Worm (Caenorhabditis elegans) whole organism, L3 larva: Measurements from ENCODE around the gene degl-1.

Source experiments
- ZK546.5 ChIP-seq: sonication (generic microtip); optimal IDR thresholded peaks from 2 replicates; lab custom pipeline; 2017; ENCODE audit warnings: missing biosample characterization, missing genetic modification characterization
- aly-2 ChIP-seq: fragments of 150-350 bp; optimal IDR thresholded peaks from 2 replicates; lab custom pipeline; 2014; ENCODE audit warnings: missing biosample characterization, missing genetic modification characterization
- ama-1 ChIP-seq: fragments of 150-350 bp; optimal IDR thresholded peaks from 2 replicates; lab custom pipeline; 2018
- ceh-16 ChIP-seq: sonication (generic microtip); optimal IDR thresholded peaks from 2 replicates; lab custom pipeline; 2017; ENCODE audit warnings: missing biosample characterization, missing genetic modification characterization
- ceh-28 ChIP-seq: fragments of 150-350 bp; optimal IDR thresholded peaks from 2 replicates; lab custom pipeline; 2014; ENCODE audit warnings: missing biosample characterization, missing genetic modification reagents, missing genetic modification characterization
- ceh-82 ChIP-seq: fragments of 150-350 bp; optimal IDR thresholded peaks from 2 replicates; lab custom pipeline; 2014; ENCODE audit warnings: missing biosample characterization, missing genetic modification characterization
- ceh-9 ChIP-seq: sonication (generic microtip); optimal IDR thresholded peaks from 2 replicates; lab custom pipeline; 2018; ENCODE audit warnings: missing biosample characterization, missing genetic modification characterization
- daf-12 ChIP-seq: fragments of 150-350 bp; optimal IDR thresholded peaks from 2 replicates; lab custom pipeline; 2014; ENCODE audit warnings: missing biosample characterization, missing genetic modification reagents, missing genetic modification characterization
- egl-5 ChIP-seq: fragments of 150-350 bp; optimal IDR thresholded peaks from 2 replicates; lab custom pipeline; 2017; ENCODE audit warnings: missing biosample characterization, missing genetic modification reagents, missing genetic modification characterization, inconsistent platforms
- elt-1 ChIP-seq: fragments of 150-350 bp; optimal IDR thresholded peaks from 2 replicates; lab custom pipeline; 2014; ENCODE audit warnings: missing biosample characterization, missing genetic modification characterization
- elt-3 ChIP-seq, 3 experiments: fragments of 150-350 bp in 1 of 3; sonication (generic microtip) in 2 of 3; optimal IDR thresholded peaks; 2 replicates in 2 of 3; 4 replicates in 1 of 3; lab custom pipeline; 2014 to 2017; ENCODE audit warnings: missing biosample characterization in 3 of 3, missing genetic modification characterization in 3 of 3
- eor-1 ChIP-seq, 2 experiments: fragments of 150-350 bp; optimal IDR thresholded peaks; 2 replicates each; lab custom pipeline; 2014 to 2018; ENCODE audit warnings: missing biosample characterization in 2 of 2, missing genetic modification characterization in 2 of 2
- fkh-10 ChIP-seq: sonication (generic microtip); optimal IDR thresholded peaks from 2 replicates; lab custom pipeline; 2017; ENCODE audit warnings: missing biosample characterization, missing genetic modification reagents, missing genetic modification characterization
- hmg-11 ChIP-seq: sonication (generic microtip); optimal IDR thresholded peaks from 2 replicates; lab custom pipeline; 2016; ENCODE audit warnings: missing genetic modification characterization, missing compliant biosample characterization
- jun-1 ChIP-seq: fragments of 150-350 bp; optimal IDR thresholded peaks from 2 replicates; lab custom pipeline; 2014; ENCODE audit warnings: missing biosample characterization, missing genetic modification reagents, missing genetic modification characterization
- lin-15B ChIP-seq: fragments of 150-350 bp; optimal IDR thresholded peaks from 2 replicates; lab custom pipeline; 2014; ENCODE audit warnings: missing biosample characterization, missing genetic modification characterization
- lin-39 ChIP-seq: fragments of 150-350 bp; optimal IDR thresholded peaks from 2 replicates; lab custom pipeline; 2018; ENCODE audit warnings: missing biosample characterization, missing genetic modification reagents, missing genetic modification characterization
- mdl-1 ChIP-seq: fragments of 150-350 bp; optimal IDR thresholded peaks from 2 replicates; lab custom pipeline; 2014; ENCODE audit warnings: missing biosample characterization, missing genetic modification characterization
- mml-1 ChIP-seq: fragments of 150-350 bp; sonication (generic microtip); optimal IDR thresholded peaks from 3 replicates; lab custom pipeline; 2014; ENCODE audit warnings: missing biosample characterization, missing genetic modification characterization
- nfya-1 ChIP-seq: sonication (generic microtip); optimal IDR thresholded peaks from 2 replicates; lab custom pipeline; 2017; ENCODE audit warnings: missing genetic modification characterization, mild to moderate bottlenecking, missing compliant biosample characterization, antibody characterized with exemption, moderate library complexity; ENCODE audit not compliant: insufficient read depth
- nhr-11 ChIP-seq: fragments of 150-350 bp; optimal IDR thresholded peaks from 2 replicates; lab custom pipeline; 2014; ENCODE audit warnings: missing biosample characterization, missing genetic modification characterization
- nhr-23 ChIP-seq: fragments of 150-350 bp; optimal IDR thresholded peaks from 2 replicates; lab custom pipeline; 2014; ENCODE audit warnings: missing biosample characterization, missing genetic modification reagents, missing genetic modification characterization
- nhr-25 ChIP-seq: sonication (generic microtip); optimal IDR thresholded peaks from 2 replicates; lab custom pipeline; 2017; ENCODE audit warnings: missing biosample characterization, missing genetic modification characterization
- nhr-28 ChIP-seq: fragments of 150-350 bp; optimal IDR thresholded peaks from 2 replicates; lab custom pipeline; 2014; ENCODE audit warnings: missing biosample characterization, missing genetic modification characterization
- nhr-43 ChIP-seq: sonication (generic microtip); optimal IDR thresholded peaks from 2 replicates; lab custom pipeline; 2016; ENCODE audit warnings: mild to moderate bottlenecking, missing genetic modification characterization, missing compliant biosample characterization; ENCODE audit not compliant: poor library complexity, severe bottlenecking
- nhr-67 ChIP-seq: fragments of 150-350 bp; optimal IDR thresholded peaks from 2 replicates; lab custom pipeline; 2014; ENCODE audit warnings: missing biosample characterization, missing genetic modification characterization
- nhr-76 ChIP-seq: fragments of 150-350 bp; sonication (generic microtip); optimal IDR thresholded peaks from 5 replicates; lab custom pipeline; 2014; ENCODE audit warnings: missing biosample characterization, missing genetic modification characterization
- nhr-77 ChIP-seq: fragments of 150-350 bp; optimal IDR thresholded peaks from 2 replicates; lab custom pipeline; 2014; ENCODE audit warnings: missing biosample characterization, missing genetic modification characterization
- pha-4 ChIP-seq: fragments of 150-350 bp; optimal IDR thresholded peaks from 2 replicates; lab custom pipeline; 2014; ENCODE audit warnings: missing biosample characterization, missing genetic modification reagents, missing genetic modification characterization
- pqm-1 ChIP-seq: fragments of 150-350 bp; optimal IDR thresholded peaks from 2 replicates; lab custom pipeline; 2017; ENCODE audit warnings: missing biosample characterization, missing genetic modification characterization, inconsistent platforms
- sea-2 ChIP-seq: fragments of 150-350 bp; sonication (generic microtip); optimal IDR thresholded peaks from 4 replicates; lab custom pipeline; 2014; ENCODE audit warnings: missing biosample characterization, missing genetic modification reagents, missing genetic modification characterization
- skn-1 ChIP-seq: fragments of 150-350 bp; optimal IDR thresholded peaks from 2 replicates; lab custom pipeline; 2014; ENCODE audit warnings: missing biosample characterization, missing genetic modification characterization
- tbx-2 ChIP-seq: sonication (generic microtip); optimal IDR thresholded peaks from 2 replicates; lab custom pipeline; 2016; ENCODE audit warnings: mild to moderate bottlenecking, missing genetic modification characterization, missing compliant biosample characterization
- unc-62 ChIP-seq: fragments of 150-350 bp; sonication (generic microtip); optimal IDR thresholded peaks from 4 replicates; lab custom pipeline; 2014; ENCODE audit warnings: missing biosample characterization, missing genetic modification reagents, missing genetic modification characterization
- zag-1 ChIP-seq: fragments of 150-350 bp; optimal IDR thresholded peaks from 2 replicates; lab custom pipeline; 2014; ENCODE audit warnings: missing biosample characterization, missing genetic modification characterization
- ztf-11 ChIP-seq: fragments of 150-350 bp; optimal IDR thresholded peaks from 2 replicates; lab custom pipeline; 2014; ENCODE audit warnings: missing biosample characterization, missing genetic modification characterization
- ztf-4 ChIP-seq: fragments of 150-350 bp; optimal IDR thresholded peaks from 2 replicates; lab custom pipeline; 2014; ENCODE audit warnings: missing biosample characterization, missing genetic modification characterization

The degl-1 gene

ce11 chrIV:14771325-14771724, at the start of gene degl-1:
Gene degl-1, minus strand, starts transcription at chrIV:14771425.
- TF ChIP-seq nhr-43 (no peak), jun-1 (tag; lab: Kevin White, UChicago) (no peak), lin-15B (no peak), elt-1 (tag; lab: Kevin White, UChicago) (no peak), pha-4 (no peak), hmg-11 (no peak), tbx-2 (tag; lab: Kevin White, UChicago) (no peak), ceh-9 (no peak), nhr-25 (tag; lab: Kevin White, UChicago) (no peak), fkh-10 (GFP tag; lab: Kevin White, UChicago) (no peak), unc-62 (GFP tag; lab: Kevin White, UChicago) (no peak), ama-1 (lab: Kevin White, UChicago) (no peak), sea-2 (GFP tag; lab: Kevin White, UChicago) (no peak), ceh-28 (no peak), mdl-1 (tag; lab: Kevin White, UChicago) (no peak), eor-1 (tag; optimal IDR thresholded peaks at IDR 0.05; lab: Kevin White, UChicago) (no peak), nhr-11 (tag; lab: Kevin White, UChicago) (no peak), nhr-28 (tag; lab: Kevin White, UChicago) (no peak), nhr-67 (tag; lab: Kevin White, UChicago) (no peak), nfya-1 (no peak)

ce11 chrIV:14816288-14816687, 45.1 kb upstream of the degl-1 start, which contains the start of gene Y57G11C.46:
Gene Y57G11C.46, minus strand, starts transcription at chrIV:14816388.
- no peak for TF ChIP-seq ztf-11 (tag; lab: Kevin White, UChicago)
- no peak for TF ChIP-seq fkh-10 (GFP tag; lab: Kevin White, UChicago)
- no peak for TF ChIP-seq zag-1
- no peak for TF ChIP-seq pqm-1 (tag; lab: Kevin White, UChicago)

DNA sequence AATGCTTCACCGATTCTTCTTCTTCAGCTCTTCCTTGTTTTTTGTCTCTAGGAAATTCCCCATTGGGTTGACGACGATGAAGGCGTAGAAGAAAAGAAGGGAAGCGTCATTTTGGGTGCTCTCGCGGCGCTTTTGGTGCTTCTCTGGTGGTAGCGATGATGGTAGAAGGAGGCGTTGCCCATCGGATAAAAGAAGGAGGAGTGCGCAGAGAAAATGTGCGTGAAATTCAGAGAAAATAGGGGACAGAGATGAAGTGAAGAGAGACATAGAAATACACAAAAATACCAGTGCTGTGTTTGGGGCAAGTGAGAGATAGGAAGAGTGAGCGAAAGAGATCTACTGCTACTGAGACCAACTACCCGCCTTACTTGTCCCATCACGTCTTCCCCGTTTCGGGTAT, 35.7 kb upstream of the degl-1 start, which contains the start of gene oig-5:
Gene oig-5, plus strand, starts transcription at position 301 of the 400 bp plus-strand sequence.
- TF ChIP-seq lin-39 (tag; lab: Kevin White, UChicago) (peak; percentile 3), ceh-9 (no peak), zag-1 (no peak)
- TF ChIP-seq, all 47 proteins: peak for 1

DNA sequence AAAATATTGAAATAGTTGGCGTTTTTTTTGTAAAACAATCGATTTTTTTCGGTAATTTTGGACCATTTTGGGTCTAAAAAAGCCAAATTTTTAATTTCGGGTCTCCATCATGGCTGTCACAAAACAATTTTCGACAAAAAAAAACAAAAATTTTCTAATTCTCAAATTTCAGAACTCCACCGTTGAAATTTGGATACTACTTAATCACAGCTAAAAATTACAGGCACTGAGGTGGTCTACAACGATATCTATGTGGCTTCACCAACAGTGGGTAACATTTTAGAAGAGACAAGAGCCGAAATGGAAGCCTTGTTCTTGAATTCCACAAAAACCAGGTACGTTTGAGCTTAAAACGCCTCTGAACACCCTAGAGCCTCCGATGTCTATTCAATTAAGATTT, 31.1 kb upstream of the degl-1 start, which contains the start of gene Y57G11C.1142:
Gene Y57G11C.1142, plus strand, starts transcription at position 301 of the 400 bp plus-strand sequence.
- TF ChIP-seq aly-2 (tag; lab: Kevin White, UChicago), result no peak
- no peak for TF ChIP-seq elt-1 (tag; lab: Kevin White, UChicago)
- TF ChIP-seq ceh-16 (tag; lab: Kevin White, UChicago), result no peak
- TF ChIP-seq nhr-28 (tag; lab: Kevin White, UChicago), result no peak
- TF ChIP-seq hmg-11, result no peak
- TF ChIP-seq nhr-23 (tag; lab: Kevin White, UChicago), result no peak
- TF ChIP-seq daf-12 (tag; lab: Kevin White, UChicago), result no peak
- TF ChIP-seq ceh-82, result no peak

ce11 chrIV:14800931-14801330, 29.7 kb upstream of the degl-1 start:
- TF ChIP-seq sea-2 (GFP tag; lab: Kevin White, UChicago) (no peak), ceh-16 (tag; lab: Kevin White, UChicago) (no peak), nfya-1 (peak; percentile 57), nhr-25 (tag; lab: Kevin White, UChicago) (no peak), ztf-11 (tag; lab: Kevin White, UChicago) (no peak)
- TF ChIP-seq, all 47 proteins: peak for 1

DNA sequence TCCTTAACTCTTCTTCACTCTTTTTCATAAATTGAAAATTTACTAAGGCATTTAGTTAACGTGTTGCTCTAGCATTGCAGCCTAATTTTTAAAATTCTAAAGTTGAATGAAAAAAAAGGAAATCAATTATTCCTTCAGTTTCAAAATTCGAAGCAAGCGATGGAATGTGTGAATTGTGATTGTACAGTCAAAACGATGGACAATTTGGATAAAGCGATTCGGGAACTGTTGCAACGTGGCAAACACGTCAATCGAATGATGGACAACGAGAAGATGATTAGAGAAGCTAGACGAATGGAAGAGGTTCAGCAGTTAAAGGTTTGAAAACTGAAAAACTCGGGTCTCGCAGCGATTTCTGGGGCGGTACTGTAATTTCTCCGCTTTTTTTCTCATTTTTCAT, 28.0 kb upstream of the degl-1 start, which contains the start of gene Y57G11C.14:
Gene Y57G11C.14, plus strand, starts transcription at position 126 of the 400 bp plus-strand sequence.
- TF ChIP-seq elt-3 (tag; optimal IDR thresholded peaks at IDR 0.05; lab: Kevin White, UChicago) (no peak), ZK546.5 (tag; lab: Kevin White, UChicago) (no peak), ztf-4 (tag; lab: Kevin White, UChicago) (no peak), nhr-76 (tag; lab: Kevin White, UChicago) (no peak), nhr-77 (tag; lab: Kevin White, UChicago) (no peak), mml-1 (tag; lab: Kevin White, UChicago) (no peak), hmg-11 (no peak), egl-5 (tag; lab: Kevin White, UChicago) (no peak), daf-12 (tag; lab: Kevin White, UChicago) (no peak), sea-2 (GFP tag; lab: Kevin White, UChicago) (no peak), skn-1 (tag; lab: Kevin White, UChicago) (no peak), ceh-28 (no peak), pha-4 (no peak)
